Worm (Caenorhabditis elegans): Measurements from ENCODE around the gene F49C12.9.

F49C12.9 gene

DNA sequence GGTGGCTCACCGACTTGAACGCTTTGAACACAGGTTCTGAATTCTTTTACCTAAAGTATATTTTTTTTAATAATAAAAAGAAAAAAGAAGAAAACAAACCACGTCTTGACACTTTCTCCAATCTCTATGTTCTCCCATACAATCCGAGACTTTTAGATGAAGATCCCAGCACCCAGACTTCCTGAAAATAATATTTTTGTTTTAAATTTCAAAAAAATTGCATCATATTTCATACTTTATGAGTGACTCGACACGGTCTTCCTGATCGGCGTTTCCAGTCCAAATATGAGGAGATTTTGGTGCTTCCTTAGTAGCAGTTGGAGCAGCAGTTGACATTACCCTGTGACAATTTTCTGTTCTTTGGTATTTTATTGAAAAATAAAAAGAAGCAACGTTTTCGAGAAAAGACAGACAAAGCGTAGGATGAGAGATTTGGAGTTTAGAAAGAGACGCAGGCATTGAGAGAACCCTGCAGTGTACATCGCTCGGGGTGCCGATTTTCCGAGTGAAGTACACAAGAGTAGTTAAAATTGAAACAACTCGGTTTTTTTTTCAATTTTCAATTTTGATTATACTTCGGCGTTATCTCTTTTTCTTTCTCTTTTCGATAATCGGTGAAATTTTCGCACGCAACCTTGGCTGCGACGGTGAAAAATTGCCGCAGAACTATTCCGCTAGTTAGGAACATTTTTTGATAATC, 19.7 kb upstream of the F49C12.9 start, which contains the start of the genes coa-4 and T20D3.14:
coa-4 (minus strand) TSS at position 51 of the 700 bp plus-strand sequence.
T20D3.14 (minus strand) TSS at position 358 of the 700 bp plus-strand sequence.
- no peak for TF ChIP-seq ceh-13 (GFP tag; optimal IDR thresholded peaks at IDR 0.05)
- TF ChIP-seq hmbx-1 (tag; optimal IDR thresholded peaks at IDR 0.05) = no peak
- TF ChIP-seq ama-1 (optimal IDR thresholded peaks at IDR 0.05) = no peak
- TF ChIP-seq F13C5.2 (tag; optimal IDR thresholded peaks at IDR 0.05) = no peak
- TF ChIP-seq flt-1 (GFP tag; IDR thresholded peaks at IDR 0.05) = no peak
- TF ChIP-seq B0310.2 (tag; optimal IDR thresholded peaks at IDR 0.05) = no peak
- no peak for TF ChIP-seq pes-1 (GFP tag; IDR thresholded peaks at IDR 0.05)
- TF ChIP-seq ets-7 (tag; optimal IDR thresholded peaks at IDR 0.05) = no peak
- TF ChIP-seq tbx-37 (GFP tag; conservative IDR thresholded peaks at IDR 0.05) = no peak
- TF ChIP-seq sea-1 (GFP tag; conservative IDR thresholded peaks at IDR 0.05) = no peak
- TF ChIP-seq hnd-1 (tag; optimal IDR thresholded peaks at IDR 0.05) = no peak
- no peak for TF ChIP-seq hmg-4 (GFP tag; optimal IDR thresholded peaks at IDR 0.05)
- TF ChIP-seq tbx-11 (GFP tag; IDR thresholded peaks at IDR 0.05) = no peak
- TF ChIP-seq scrt-1 (GFP tag; IDR thresholded peaks at IDR 0.05) = no peak
- TF ChIP-seq ceh-36 (tag; optimal IDR thresholded peaks at IDR 0.05) = no peak
- TF ChIP-seq aly-1 (tag; optimal IDR thresholded peaks at IDR 0.05) = no peak
- TF ChIP-seq tra-4 (tag; optimal IDR thresholded peaks at IDR 0.05) = no peak

ce11 chrIV:9333007-9333406, 17.0 kb upstream of the F49C12.9 start:
- TF ChIP-seq hmbx-1 (tag; optimal IDR thresholded peaks at IDR 0.05) (no peak), F13C5.2 (tag; optimal IDR thresholded peaks at IDR 0.05) (no peak), aly-1 (tag; optimal IDR thresholded peaks at IDR 0.05) (no peak), tbx-37 (GFP tag; conservative IDR thresholded peaks at IDR 0.05) (no peak), tbx-11 (GFP tag; IDR thresholded peaks at IDR 0.05) (no peak), tra-4 (tag; optimal IDR thresholded peaks at IDR 0.05) (no peak), flt-1 (GFP tag; IDR thresholded peaks at IDR 0.05) (no peak), scrt-1 (GFP tag; IDR thresholded peaks at IDR 0.05) (no peak), hnd-1 (tag; optimal IDR thresholded peaks at IDR 0.05) (no peak), ceh-13 (GFP tag; optimal IDR thresholded peaks at IDR 0.05) (no peak), ama-1 (optimal IDR thresholded peaks at IDR 0.05) (no peak), sea-1 (GFP tag; conservative IDR thresholded peaks at IDR 0.05) (no peak), B0310.2 (tag; optimal IDR thresholded peaks at IDR 0.05) (no peak), hmg-4 (GFP tag; optimal IDR thresholded peaks at IDR 0.05) (no peak), pes-1 (GFP tag; IDR thresholded peaks at IDR 0.05) (no peak), ceh-36 (tag; optimal IDR thresholded peaks at IDR 0.05) (no peak), ets-7 (tag; optimal IDR thresholded peaks at IDR 0.05) (no peak)

DNA sequence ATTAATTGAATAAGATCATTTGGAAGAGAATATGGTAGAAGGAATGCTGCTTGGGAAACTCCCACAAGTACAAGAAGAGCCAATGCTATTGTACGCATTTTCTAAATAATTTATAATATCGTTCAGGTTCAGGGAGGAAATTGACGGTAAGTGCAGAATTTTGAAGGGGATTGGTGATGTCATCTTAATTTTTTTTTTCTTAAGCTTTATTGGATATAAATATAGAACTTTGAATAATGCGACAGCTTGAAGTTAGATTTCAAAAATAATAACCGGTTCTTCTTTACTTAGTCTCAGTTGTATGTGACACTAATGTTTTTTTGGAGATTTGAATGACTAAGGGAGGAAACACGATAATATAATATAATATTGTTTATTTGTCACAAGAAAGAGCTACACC, 14.7 kb upstream of the F49C12.9 start, which contains the start of gene nspg-7.1:
nspg-7.1 (minus strand) TSS at position 101 of the 400 bp plus-strand sequence.
- TF ChIP-seq hnd-1 (tag; optimal IDR thresholded peaks at IDR 0.05) (no peak), tbx-37 (GFP tag; conservative IDR thresholded peaks at IDR 0.05) (no peak), pes-1 (GFP tag; IDR thresholded peaks at IDR 0.05) (no peak), ets-7 (tag; optimal IDR thresholded peaks at IDR 0.05) (no peak), B0310.2 (tag; optimal IDR thresholded peaks at IDR 0.05) (no peak), ama-1 (optimal IDR thresholded peaks at IDR 0.05) (no peak), scrt-1 (GFP tag; IDR thresholded peaks at IDR 0.05) (no peak), sea-1 (GFP tag; conservative IDR thresholded peaks at IDR 0.05) (no peak), hmg-4 (GFP tag; optimal IDR thresholded peaks at IDR 0.05) (no peak), hmbx-1 (tag; optimal IDR thresholded peaks at IDR 0.05) (no peak), tbx-11 (GFP tag; IDR thresholded peaks at IDR 0.05) (no peak), aly-1 (tag; optimal IDR thresholded peaks at IDR 0.05) (no peak), flt-1 (GFP tag; IDR thresholded peaks at IDR 0.05) (no peak), tra-4 (tag; optimal IDR thresholded peaks at IDR 0.05) (no peak), F13C5.2 (tag; optimal IDR thresholded peaks at IDR 0.05) (no peak), ceh-36 (tag; optimal IDR thresholded peaks at IDR 0.05) (no peak), ceh-13 (GFP tag; optimal IDR thresholded peaks at IDR 0.05) (no peak)

ce11 chrIV:9327706-9328105, 11.7 kb upstream of the F49C12.9 start, which contains the start of gene clec-183:
Gene clec-183, plus strand, starts transcription at chrIV:9328006.
- no peak for TF ChIP-seq ama-1 (optimal IDR thresholded peaks at IDR 0.05)
- TF ChIP-seq scrt-1 (GFP tag; IDR thresholded peaks at IDR 0.05) = no peak
- TF ChIP-seq tbx-11 (GFP tag; IDR thresholded peaks at IDR 0.05) = no peak
- no peak for TF ChIP-seq ceh-36 (tag; optimal IDR thresholded peaks at IDR 0.05)
- no peak for TF ChIP-seq ets-7 (tag; optimal IDR thresholded peaks at IDR 0.05)

ce11 chrIV:9323989-9324506, 8.0 kb upstream of the F49C12.9 start, which contains the start of the genes nspg-11 and F49C12.15:
Gene nspg-11, minus strand, starts transcription at chrIV:9324089.
Gene F49C12.15, plus strand, starts transcription at chrIV:9324456.
- no peak for TF ChIP-seq sea-1 (GFP tag; conservative IDR thresholded peaks at IDR 0.05)
- TF ChIP-seq hmbx-1 (tag; optimal IDR thresholded peaks at IDR 0.05) = no peak
- no peak for TF ChIP-seq F13C5.2 (tag; optimal IDR thresholded peaks at IDR 0.05)
- no peak for TF ChIP-seq hnd-1 (tag; optimal IDR thresholded peaks at IDR 0.05)
- TF ChIP-seq ets-7 (tag; optimal IDR thresholded peaks at IDR 0.05) = no peak
- TF ChIP-seq pes-1 (GFP tag; IDR thresholded peaks at IDR 0.05) = no peak
- TF ChIP-seq scrt-1 (GFP tag; IDR thresholded peaks at IDR 0.05) = no peak
- TF ChIP-seq tbx-37 (GFP tag; conservative IDR thresholded peaks at IDR 0.05) = no peak
- no peak for TF ChIP-seq B0310.2 (tag; optimal IDR thresholded peaks at IDR 0.05)

DNA sequence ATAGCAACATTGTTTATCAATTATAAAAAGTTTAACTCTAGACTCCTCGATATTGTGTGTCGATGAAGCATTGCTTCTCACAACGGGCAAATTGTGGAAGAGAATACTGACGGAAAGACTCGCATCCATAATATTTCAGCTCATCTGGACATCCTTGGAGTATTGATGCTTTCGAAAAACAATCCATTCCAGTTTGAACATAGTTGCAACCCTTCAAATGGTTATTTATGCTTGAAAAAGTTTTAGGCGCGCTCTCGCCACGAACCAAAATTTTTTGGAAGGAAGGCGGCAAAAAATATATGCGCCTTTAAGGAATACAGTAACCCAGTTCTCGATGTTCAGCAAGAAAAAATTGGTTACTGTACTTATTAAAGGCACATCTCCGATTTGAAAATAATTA, 6.5 kb upstream of the F49C12.9 start:
- TF ChIP-seq ceh-36 (tag; optimal IDR thresholded peaks at IDR 0.05) = no peak
- TF ChIP-seq sea-1 (GFP tag; conservative IDR thresholded peaks at IDR 0.05) = no peak
- TF ChIP-seq hmg-4 (GFP tag; optimal IDR thresholded peaks at IDR 0.05) = no peak
- TF ChIP-seq hnd-1 (tag; optimal IDR thresholded peaks at IDR 0.05) = no peak
- no peak for TF ChIP-seq scrt-1 (GFP tag; IDR thresholded peaks at IDR 0.05)
- TF ChIP-seq aly-1 (tag; optimal IDR thresholded peaks at IDR 0.05) = no peak
- TF ChIP-seq B0310.2 (tag; optimal IDR thresholded peaks at IDR 0.05) = no peak

Data from whole organism, early embryonic.